Fruit fly (Drosophila melanogaster): Measurements from ENCODE around the gene CG33702.

The CG33702 gene

dm6 chr3L:9489627-9490026 lies 23.6 kb downstream of the CG33702 start:
- TF ChIP-seq Mnt (GFP tag; optimal IDR thresholded peaks at IDR 0.05) (no peak), ovo (GFP tag; optimal IDR thresholded peaks at IDR 0.05) (no peak), Hr96 (GFP tag; optimal IDR thresholded peaks at IDR 0.05) (no peak), Clk (GFP tag; optimal IDR thresholded peaks at IDR 0.05) (no peak), CG7045 (GFP tag; optimal IDR thresholded peaks at IDR 0.05) (no peak), pad (GFP tag; optimal IDR thresholded peaks at IDR 0.05) (no peak)

- TF ChIP-seq CG12768 (GFP tag; optimal IDR thresholded peaks at IDR 0.05), result no peak
- TF ChIP-seq cnc (optimal IDR thresholded peaks at IDR 0.05), result no peak
- no peak for TF ChIP-seq CG7101 (tag; optimal IDR thresholded peaks at IDR 0.05)
- no peak for TF ChIP-seq Hr96 (GFP tag; optimal IDR thresholded peaks at IDR 0.05)
- no peak for TF ChIP-seq pad (GFP tag; optimal IDR thresholded peaks at IDR 0.05)
- no peak for TF ChIP-seq CG14711 (tag; optimal IDR thresholded peaks at IDR 0.05)
- no peak for TF ChIP-seq CG1620 (GFP tag; optimal IDR thresholded peaks at IDR 0.05)
- TF ChIP-seq kay (GFP tag; ENCODE audit: borderline replicate concordance), result no peak
- TF ChIP-seq cic (GFP tag; optimal IDR thresholded peaks at IDR 0.05), result no peak
- no peak for TF ChIP-seq Mnt (GFP tag; optimal IDR thresholded peaks at IDR 0.05)
- TF ChIP-seq CG33017 (tag; optimal IDR thresholded peaks at IDR 0.05), result no peak
- TF ChIP-seq tj (GFP tag; optimal IDR thresholded peaks at IDR 0.05), result no peak
- no peak for TF ChIP-seq Clk (GFP tag; optimal IDR thresholded peaks at IDR 0.05)
- no peak for TF ChIP-seq Crg-1 (GFP tag; optimal IDR thresholded peaks at IDR 0.05)
- TF ChIP-seq CG7045 (GFP tag; optimal IDR thresholded peaks at IDR 0.05), result no peak
These were observed 24.1 kb downstream of the CG33702 start, which contains the start of gene CG32036 for dm6 chr3L:9489133-9489532. CG32036 (minus strand) TSS chr3L:9489233.

- TF ChIP-seq pad (GFP tag; optimal IDR thresholded peaks at IDR 0.05) (no peak), CG7101 (tag; optimal IDR thresholded peaks at IDR 0.05) (peak; percentile 12), bab1 (GFP tag; optimal IDR thresholded peaks at IDR 0.05) (peak; percentile 56), Mnt (GFP tag; optimal IDR thresholded peaks at IDR 0.05) (peak; percentile 10), CG7045 (GFP tag; optimal IDR thresholded peaks at IDR 0.05) (no peak)
These were observed 25.6 kb downstream of the CG33702 start, which contains the start of gene pall for dm6 chr3L:9487586-9487985. pall (minus strand) TSS chr3L:9487790.

dm6 chr3L:9476829-9477228 lies 36.4 kb downstream of the CG33702 start, which contains the start of the genes Uch-L5 and Jarid2:
Uch-L5 (minus strand) TSS chr3L:9476965.
Jarid2 (plus strand) TSS chr3L:9477038.
- no peak for TF ChIP-seq Clk (GFP tag; optimal IDR thresholded peaks at IDR 0.05)
- TF ChIP-seq cnc (optimal IDR thresholded peaks at IDR 0.05), result peak; percentile 81 to 92
- peak; percentile 12 for TF ChIP-seq CG12768 (GFP tag; optimal IDR thresholded peaks at IDR 0.05)
- peak; percentile 56 for TF ChIP-seq CG1620 (GFP tag; optimal IDR thresholded peaks at IDR 0.05)
- TF ChIP-seq Hr96 (GFP tag; optimal IDR thresholded peaks at IDR 0.05), result no peak
- TF ChIP-seq CG7101 (tag; optimal IDR thresholded peaks at IDR 0.05), result peak; percentile 61
- no peak for TF ChIP-seq toe (GFP tag; optimal IDR thresholded peaks at IDR 0.05)
- TF ChIP-seq Mnt (GFP tag; optimal IDR thresholded peaks at IDR 0.05), result peak; percentile 69
- peak; percentile 8 for TF ChIP-seq CG11617 (GFP tag; optimal IDR thresholded peaks at IDR 0.05)
- peak; percentile 63 for TF ChIP-seq CG14711 (tag; optimal IDR thresholded peaks at IDR 0.05)
- TF ChIP-seq ovo (GFP tag; optimal IDR thresholded peaks at IDR 0.05), result peak; percentile 47
- TF ChIP-seq CG33017 (tag; optimal IDR thresholded peaks at IDR 0.05), result peak; percentile 26
- peak; percentile 16 for TF ChIP-seq CG7045 (GFP tag; optimal IDR thresholded peaks at IDR 0.05)
- no peak for TF ChIP-seq CG5204 (GFP tag; optimal IDR thresholded peaks at IDR 0.05)
- TF ChIP-seq bab1 (GFP tag; optimal IDR thresholded peaks at IDR 0.05), result peak; percentile 84
- peak; percentile 37 for TF ChIP-seq pad (GFP tag; optimal IDR thresholded peaks at IDR 0.05)
- TF ChIP-seq Crg-1 (GFP tag; optimal IDR thresholded peaks at IDR 0.05), result peak; percentile 45
- TF ChIP-seq cic (GFP tag; optimal IDR thresholded peaks at IDR 0.05), result peak; percentile 34
- TF ChIP-seq tj (GFP tag; optimal IDR thresholded peaks at IDR 0.05), result peak; percentile 70
- TF ChIP-seq kay (GFP tag; ENCODE audit: borderline replicate concordance), result no peak

- TF ChIP-seq cic (GFP tag; optimal IDR thresholded peaks at IDR 0.05), result no peak
- TF ChIP-seq pad (GFP tag; optimal IDR thresholded peaks at IDR 0.05), result no peak
- TF ChIP-seq CG7045 (GFP tag; optimal IDR thresholded peaks at IDR 0.05), result no peak
- no peak for TF ChIP-seq kay (GFP tag; ENCODE audit: borderline replicate concordance)
- TF ChIP-seq CG1620 (GFP tag; optimal IDR thresholded peaks at IDR 0.05), result no peak
- no peak for TF ChIP-seq Hr96 (GFP tag; optimal IDR thresholded peaks at IDR 0.05)
- no peak for TF ChIP-seq ovo (GFP tag; optimal IDR thresholded peaks at IDR 0.05)
These were observed 41.9 kb downstream of the CG33702 start for dm6 chr3L:9471151-9471903.

dm6 chr3L:9469079-9469478 lies 44.1 kb downstream of the CG33702 start:
- peak; percentile 0 for TF ChIP-seq Clk (GFP tag; optimal IDR thresholded peaks at IDR 0.05)
- TF ChIP-seq CG33017 (tag; optimal IDR thresholded peaks at IDR 0.05), result no peak
- peak; percentile 26 for TF ChIP-seq cic (GFP tag; optimal IDR thresholded peaks at IDR 0.05)

- peak; percentile 3 for TF ChIP-seq bab1 (GFP tag; optimal IDR thresholded peaks at IDR 0.05)
- TF ChIP-seq CG7045 (GFP tag; optimal IDR thresholded peaks at IDR 0.05), result peak; percentile 36
- TF ChIP-seq CG14711 (tag; optimal IDR thresholded peaks at IDR 0.05), result no peak
These were observed 44.8 kb downstream of the CG33702 start for dm6 chr3L:9468261-9468890.
